Worm (Caenorhabditis elegans): Measurements from ENCODE around the gene nspb-3.

DNA sequence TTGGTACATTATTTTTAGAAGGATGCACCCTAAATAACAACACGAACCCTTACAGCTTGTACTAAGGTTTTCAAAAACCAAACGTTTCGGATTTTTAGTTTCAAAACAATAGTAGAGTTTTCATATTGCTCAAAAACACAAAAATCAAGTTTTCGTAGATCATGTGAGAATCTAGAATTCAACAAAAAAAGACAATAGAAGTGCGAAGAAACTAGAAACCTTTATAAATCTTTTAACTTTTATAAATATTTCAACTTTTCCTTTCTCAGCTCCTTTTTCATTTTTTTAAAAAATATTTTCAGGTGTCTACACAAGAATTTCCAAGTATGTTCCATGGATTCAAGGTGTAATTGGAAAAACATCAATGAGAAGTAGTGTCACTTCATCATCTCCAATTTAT lies 34.3 kb downstream of the nspb-3 start, which contains the start of gene best-9:
- TF ChIP-seq flt-1 (GFP tag; IDR thresholded peaks at IDR 0.05), result no peak
- TF ChIP-seq med-1 (GFP tag; optimal IDR thresholded peaks at IDR 0.05; ENCODE audit: insufficient read depth), result no peak
- no peak for TF ChIP-seq cog-1 (tag; optimal IDR thresholded peaks at IDR 0.05)
- TF ChIP-seq ref-1 (GFP tag; conservative IDR thresholded peaks at IDR 0.05), result no peak
- no peak for TF ChIP-seq ztf-29 (GFP tag; IDR thresholded peaks at IDR 0.05)
- TF ChIP-seq klf-2 (GFP tag; conservative IDR thresholded peaks at IDR 0.05), result no peak
- TF ChIP-seq T22C8.4 (GFP tag; IDR thresholded peaks at IDR 0.05), result no peak
- no peak for TF ChIP-seq tab-1 (GFP tag; IDR thresholded peaks at IDR 0.05)
- no peak for TF ChIP-seq ztf-23 (GFP tag; IDR thresholded peaks at IDR 0.05)

Measured in whole organism, midembryonic.